Worm (Caenorhabditis elegans) whole organism, midembryonic: Measurements from ENCODE around the gene C01B10.3.

Experiments
- T22C8.4 ChIP-seq: fragments of 200-800 bp; sonication (Bioruptor generic); IDR thresholded peaks from 2 replicates; pipeline ENCODE4 v1.3.6; 2022; ENCODE audit warnings: missing genetic modification characterization, missing compliant biosample characterization
- cog-1 ChIP-seq: sonication (generic microtip); optimal IDR thresholded peaks from 2 replicates; lab custom pipeline; 2016; ENCODE audit warnings: missing genetic modification characterization, missing compliant biosample characterization
- flt-1 ChIP-seq: fragments of 200-800 bp; sonication (Bioruptor generic); IDR thresholded peaks from 2 replicates; pipeline ENCODE4 v1.3.6; 2022; ENCODE audit warnings: missing genetic modification characterization, missing compliant biosample characterization
- klf-2 ChIP-seq: fragments of 200-800 bp; sonication (Bioruptor generic); conservative IDR thresholded peaks from 2 replicates; pipeline ENCODE4 v1.3.6; 2022; ENCODE audit warnings: missing genetic modification reagents, missing genetic modification characterization, missing compliant biosample characterization
- med-1 ChIP-seq: sonication (generic microtip); optimal IDR thresholded peaks from 2 replicates; lab custom pipeline; 2017; ENCODE audit warnings: missing genetic modification characterization, mild to moderate bottlenecking, missing compliant biosample characterization, antibody characterized with exemption, missing genetic modification reagents; ENCODE audit not compliant: insufficient read depth
- ref-1 ChIP-seq: fragments of 200-800 bp; sonication (Bioruptor generic); conservative IDR thresholded peaks from 2 replicates; pipeline ENCODE4 v1.3.6; 2022; ENCODE audit warnings: missing genetic modification reagents, missing genetic modification characterization, missing compliant biosample characterization
- tab-1 ChIP-seq: fragments of 200-800 bp; sonication (Bioruptor generic); IDR thresholded peaks from 2 replicates; pipeline ENCODE4 v1.3.6; 2022; ENCODE audit warnings: missing genetic modification characterization, missing compliant biosample characterization
- ztf-23 ChIP-seq: fragments of 200-800 bp; sonication (Bioruptor generic); IDR thresholded peaks from 2 replicates; pipeline ENCODE4 v1.3.6; 2022; ENCODE audit warnings: missing genetic modification reagents, missing genetic modification characterization, missing compliant biosample characterization
- ztf-29 ChIP-seq: fragments of 200-800 bp; sonication (Bioruptor generic); IDR thresholded peaks from 2 replicates; pipeline ENCODE4 v1.3.6; 2022; ENCODE audit warnings: missing genetic modification reagents, missing genetic modification characterization, missing compliant biosample characterization

C01B10.3 gene

DNA sequence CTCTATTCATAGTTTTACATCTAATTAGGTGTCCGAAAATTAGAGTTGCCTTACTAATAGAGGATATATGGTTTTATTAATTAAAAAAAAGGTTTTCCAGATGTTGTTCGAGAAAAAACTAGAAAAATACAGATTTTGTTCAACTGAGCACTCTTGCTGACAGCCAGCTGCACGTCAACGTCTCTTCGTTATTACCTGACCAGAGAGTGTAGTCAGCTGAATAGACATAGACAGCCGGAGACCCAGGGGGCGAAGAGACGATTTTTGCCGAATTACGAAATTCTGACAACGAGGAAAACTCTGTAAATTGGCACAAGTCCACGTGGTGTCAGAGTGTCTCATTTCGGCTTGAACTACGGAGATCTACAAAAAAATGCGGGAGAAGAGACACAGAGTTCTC lies 2.5 kb downstream of the C01B10.3 start:
- no peak for TF ChIP-seq tab-1
- TF ChIP-seq T22C8.4 (GFP tag; lab: Robert Waterston, UW): no peak
- no peak for TF ChIP-seq med-1 (GFP tag; lab: Kevin White, UChicago)
- TF ChIP-seq ztf-29 (GFP tag; lab: Robert Waterston, UW): no peak
- no peak for TF ChIP-seq cog-1
- no peak for TF ChIP-seq ztf-23 (GFP tag; lab: Robert Waterston, UW)
- TF ChIP-seq klf-2 (GFP tag; lab: Robert Waterston, UW): no peak
- no peak for TF ChIP-seq flt-1 (GFP tag; lab: Robert Waterston, UW)
- TF ChIP-seq ref-1 (GFP tag; lab: Robert Waterston, UW): no peak

DNA sequence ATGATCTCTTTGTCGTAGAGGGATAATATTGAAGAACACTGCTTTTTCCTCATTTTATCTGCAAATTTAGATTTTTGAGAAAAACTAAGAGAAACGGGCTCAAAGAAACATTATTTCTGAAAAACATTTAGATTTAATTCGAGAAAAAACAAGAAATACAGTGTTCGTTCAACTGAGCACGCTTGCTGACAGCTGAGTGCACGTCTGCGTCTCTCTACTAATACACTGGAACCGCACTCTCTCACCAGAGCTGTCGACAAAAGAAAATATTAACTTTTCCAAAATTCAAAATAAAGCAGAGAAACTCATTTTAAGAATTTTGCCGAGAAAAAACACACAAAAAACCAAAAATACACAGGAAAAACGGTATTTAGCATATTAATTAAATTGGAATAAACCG lies 7.9 kb downstream of the C01B10.3 start, which contains the start of gene drh-1:
Gene drh-1 (minus strand): TSS at position 58 of the 400 bp plus-strand sequence.
- no peak for TF ChIP-seq med-1 (GFP tag; lab: Kevin White, UChicago)
- TF ChIP-seq ref-1 (GFP tag; lab: Robert Waterston, UW): no peak
- no peak for TF ChIP-seq ztf-23 (GFP tag; lab: Robert Waterston, UW)
- TF ChIP-seq flt-1 (GFP tag; lab: Robert Waterston, UW): no peak
- no peak for TF ChIP-seq cog-1
- TF ChIP-seq T22C8.4 (GFP tag; lab: Robert Waterston, UW): no peak
- no peak for TF ChIP-seq ztf-29 (GFP tag; lab: Robert Waterston, UW)
- no peak for TF ChIP-seq klf-2 (GFP tag; lab: Robert Waterston, UW)
- no peak for TF ChIP-seq tab-1

DNA sequence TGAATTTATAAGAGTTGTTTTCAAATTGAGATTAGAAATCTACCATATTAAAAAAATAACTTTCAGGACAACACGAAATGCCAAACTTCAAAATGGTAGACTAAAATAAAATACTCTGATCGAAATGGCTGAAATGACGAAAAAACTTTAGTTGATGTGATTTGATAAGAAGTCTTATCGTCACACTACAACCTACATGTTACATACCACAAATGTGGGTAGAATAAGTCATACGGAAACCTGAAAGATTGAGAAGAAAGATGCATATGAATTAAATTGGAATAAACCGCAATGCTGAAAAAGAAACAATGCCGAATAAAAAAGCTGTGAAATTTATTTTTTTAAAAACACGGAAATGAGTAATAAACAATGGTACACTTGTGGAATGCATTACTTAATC lies 14.1 kb downstream of the C01B10.3 start:
- no peak for TF ChIP-seq tab-1
- no peak for TF ChIP-seq T22C8.4 (GFP tag; lab: Robert Waterston, UW)
- no peak for TF ChIP-seq flt-1 (GFP tag; lab: Robert Waterston, UW)
- no peak for TF ChIP-seq klf-2 (GFP tag; lab: Robert Waterston, UW)
- no peak for TF ChIP-seq ztf-29 (GFP tag; lab: Robert Waterston, UW)
- TF ChIP-seq cog-1: no peak
- no peak for TF ChIP-seq ztf-23 (GFP tag; lab: Robert Waterston, UW)
- TF ChIP-seq med-1 (GFP tag; lab: Kevin White, UChicago): no peak
- TF ChIP-seq ref-1 (GFP tag; lab: Robert Waterston, UW): no peak

DNA sequence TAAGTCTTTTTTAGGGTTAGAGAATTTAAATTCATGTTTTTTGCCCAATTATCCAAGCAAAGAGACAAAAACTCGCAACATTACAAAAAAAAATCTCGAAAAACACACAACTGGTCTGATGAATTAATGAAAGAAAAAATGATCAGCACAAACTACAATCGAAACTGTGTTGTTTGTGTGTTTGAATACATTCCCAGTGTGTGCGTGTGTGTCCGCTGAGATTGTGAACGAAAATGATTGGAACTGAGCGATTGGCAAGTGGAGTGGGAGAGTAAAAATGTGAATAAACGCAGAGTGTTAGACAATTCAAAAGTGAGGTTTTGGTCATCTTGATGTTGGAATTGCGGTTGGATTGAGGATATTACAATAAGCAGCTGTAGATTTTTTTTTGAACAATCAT lies 14.6 kb downstream of the C01B10.3 start:
- TF ChIP-seq flt-1 (GFP tag; lab: Robert Waterston, UW) (no peak), ztf-29 (GFP tag; lab: Robert Waterston, UW) (no peak), ref-1 (GFP tag; lab: Robert Waterston, UW) (no peak), klf-2 (GFP tag; lab: Robert Waterston, UW) (no peak), tab-1 (no peak), T22C8.4 (GFP tag; lab: Robert Waterston, UW) (no peak), med-1 (GFP tag; lab: Kevin White, UChicago) (no peak), ztf-23 (GFP tag; lab: Robert Waterston, UW) (no peak), cog-1 (no peak)

DNA sequence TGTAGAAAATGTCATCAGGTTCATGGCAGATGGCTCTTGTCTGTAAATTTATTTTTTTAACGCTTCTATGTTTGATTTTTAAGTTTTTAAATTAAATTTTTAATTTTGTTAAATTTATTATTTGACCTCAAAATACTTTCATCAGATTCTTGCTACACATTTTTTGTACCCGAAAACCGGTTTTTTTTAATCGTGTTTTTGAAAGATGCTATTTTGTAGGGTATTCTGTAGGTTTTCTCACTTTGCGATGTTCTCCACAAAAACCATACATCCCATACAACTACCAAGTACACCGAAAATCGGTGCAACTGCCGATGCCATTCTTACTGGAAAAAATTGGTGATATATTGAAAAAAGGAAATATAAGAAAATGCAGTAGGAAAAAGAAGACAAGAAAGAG lies 15.3 kb downstream of the C01B10.3 start, which contains the start of gene nstp-2:
Gene nstp-2 (minus strand): TSS at position 326 of the 400 bp plus-strand sequence.
- no peak for TF ChIP-seq med-1 (GFP tag; lab: Kevin White, UChicago)
- TF ChIP-seq cog-1: no peak

ce11 chrIV:6603549-6603948 lies 17.6 kb downstream of the C01B10.3 start:
- TF ChIP-seq ztf-23 (GFP tag; lab: Robert Waterston, UW) (no peak), ztf-29 (GFP tag; lab: Robert Waterston, UW) (no peak), med-1 (GFP tag; lab: Kevin White, UChicago) (no peak), flt-1 (GFP tag; lab: Robert Waterston, UW) (no peak), klf-2 (GFP tag; lab: Robert Waterston, UW) (no peak), cog-1 (no peak), tab-1 (no peak), T22C8.4 (GFP tag; lab: Robert Waterston, UW) (no peak), ref-1 (GFP tag; lab: Robert Waterston, UW) (no peak)

- TF ChIP-seq flt-1 (GFP tag; lab: Robert Waterston, UW): no peak
- no peak for TF ChIP-seq ref-1 (GFP tag; lab: Robert Waterston, UW)
- TF ChIP-seq T22C8.4 (GFP tag; lab: Robert Waterston, UW): no peak
- TF ChIP-seq klf-2 (GFP tag; lab: Robert Waterston, UW): no peak
- TF ChIP-seq cog-1: no peak
- TF ChIP-seq ztf-23 (GFP tag; lab: Robert Waterston, UW): no peak
- TF ChIP-seq med-1 (GFP tag; lab: Kevin White, UChicago): no peak
- no peak for TF ChIP-seq ztf-29 (GFP tag; lab: Robert Waterston, UW)
- TF ChIP-seq tab-1: no peak
Observed at ce11 chrIV:6602376-6602775, 18.8 kb downstream of the C01B10.3 start, which contains the start of gene F15B10.3. TSS of gene F15B10.3 (plus strand) at chrIV:6602676.

ce11 chrIV:6601213-6601724 lies 19.9 kb downstream of the C01B10.3 start, which contains the start of gene sup-36:
TSS of gene sup-36 (plus strand) at chrIV:6601674.
- no peak for TF ChIP-seq ztf-23 (GFP tag; lab: Robert Waterston, UW)
- TF ChIP-seq T22C8.4 (GFP tag; lab: Robert Waterston, UW): peak; percentile 49

DNA sequence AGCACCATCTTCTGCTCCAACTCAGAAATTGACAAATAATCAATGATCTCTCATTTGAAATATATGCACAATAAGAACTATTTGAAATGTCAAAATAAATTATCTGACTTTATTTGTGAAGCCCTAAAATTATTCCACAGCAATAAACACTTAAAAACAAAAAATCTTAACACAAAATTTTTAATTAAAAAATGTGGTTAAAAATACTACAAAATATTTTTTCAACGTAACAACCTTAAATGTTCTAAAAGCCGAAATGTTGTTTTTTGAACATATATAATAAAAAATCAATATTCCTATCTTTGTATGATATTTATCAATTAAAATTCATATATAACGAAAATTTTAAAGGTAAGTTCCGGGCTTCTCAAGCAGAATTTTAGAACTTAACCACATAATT lies 21.7 kb downstream of the C01B10.3 start, which contains the start of gene F38A5.8:
Gene F38A5.8 (plus strand): TSS at position 301 of the 400 bp plus-strand sequence.
- no peak for TF ChIP-seq ref-1 (GFP tag; lab: Robert Waterston, UW)
- TF ChIP-seq ztf-29 (GFP tag; lab: Robert Waterston, UW): no peak
- no peak for TF ChIP-seq med-1 (GFP tag; lab: Kevin White, UChicago)
- TF ChIP-seq flt-1 (GFP tag; lab: Robert Waterston, UW): no peak
- TF ChIP-seq cog-1: no peak
- TF ChIP-seq klf-2 (GFP tag; lab: Robert Waterston, UW): no peak
- TF ChIP-seq tab-1: no peak
